Worm (Caenorhabditis elegans) whole organism, L4 larva: ENCODE measurements around the gene csq-1.

Source experiments
- F10B5.3 ChIP-seq: sonication (generic microtip); optimal IDR thresholded peaks from 2 replicates; lab custom pipeline; 2016; ENCODE audit warnings: mild to moderate bottlenecking, missing genetic modification characterization, missing compliant biosample characterization
- F37D6.2 ChIP-seq: sonication (generic microtip); optimal IDR thresholded peaks from 2 replicates; lab custom pipeline; 2016; ENCODE audit warnings: mild to moderate bottlenecking, missing genetic modification characterization, missing compliant biosample characterization
- F49E8.2 ChIP-seq: sonication (generic microtip); optimal IDR thresholded peaks from 2 replicates; lab custom pipeline; 2016; ENCODE audit warnings: missing compliant biosample characterization, mild to moderate bottlenecking, missing genetic modification characterization, borderline replicate concordance
- Y105C5A.15 ChIP-seq: fragments of 200-800 bp; sonication (Bioruptor generic); IDR thresholded peaks from 2 replicates; pipeline ENCODE4 v1.3.6; 2022; ENCODE audit warnings: missing genetic modification characterization, missing compliant biosample characterization
- aha-1 ChIP-seq: fragments of 150-350 bp; peaks from one replicate; lab custom pipeline; 2014; ENCODE audit warnings: missing biosample characterization, missing genetic modification characterization
- ama-1 ChIP-seq: fragments of 150-350 bp; optimal IDR thresholded peaks from 2 replicates; lab custom pipeline; 2014; ENCODE audit warnings: inconsistent platforms, mixed read lengths
- arid-1 ChIP-seq: fragments of 200-800 bp; sonication (Bioruptor generic); conservative IDR thresholded peaks from 2 replicates; pipeline ENCODE4 v1.3.6; 2022; ENCODE audit warnings: missing genetic modification reagents, missing genetic modification characterization, missing compliant biosample characterization
- ceh-44 ChIP-seq: fragments of 200-800 bp; sonication (Bioruptor generic); IDR thresholded peaks from 2 replicates; pipeline ENCODE4 v1.3.6; 2022; ENCODE audit warnings: missing genetic modification reagents, missing genetic modification characterization, missing compliant biosample characterization
- ceh-82 ChIP-seq: sonication (generic microtip); optimal IDR thresholded peaks from 2 replicates; lab custom pipeline; 2017; ENCODE audit warnings: missing biosample characterization, missing genetic modification characterization
- cey-2 ChIP-seq: sonication (generic microtip); optimal IDR thresholded peaks from 3 replicates; lab custom pipeline; 2017; ENCODE audit warnings: missing genetic modification characterization, mild to moderate bottlenecking, missing compliant biosample characterization, antibody characterized with exemption, borderline replicate concordance; ENCODE audit not compliant: insufficient read depth
- ctbp-1 ChIP-seq: fragments of 200-800 bp; sonication (Bioruptor generic); IDR thresholded peaks from 2 replicates; pipeline ENCODE4 v1.3.6; 2022; ENCODE audit warnings: missing genetic modification reagents, missing genetic modification characterization, missing compliant biosample characterization
- daf-16 ChIP-seq, 3 experiments: sonication (generic microtip); optimal IDR thresholded peaks; 2 replicates each; lab custom pipeline; 2016 to 2017; ENCODE audit warnings: missing genetic modification characterization in 3 of 3, missing genetic modification reagents in 3 of 3, mild to moderate bottlenecking in 2 of 3, missing compliant biosample characterization in 2 of 3, missing biosample characterization in 1 of 3, moderate library complexity in 1 of 3
- daf-19 ChIP-seq: fragments of 200-800 bp; sonication (Bioruptor generic); conservative IDR thresholded peaks from 2 replicates; pipeline ENCODE4 v1.3.6; 2022; ENCODE audit warnings: missing genetic modification characterization, missing compliant biosample characterization
- dmd-6 ChIP-seq: fragments of 200-800 bp; sonication (Bioruptor generic); IDR thresholded peaks from 2 replicates; pipeline ENCODE4 v1.3.6; 2022; ENCODE audit warnings: missing genetic modification reagents, missing genetic modification characterization, missing compliant biosample characterization
- dmd-8 ChIP-seq: fragments of 200-800 bp; sonication (Bioruptor generic); IDR thresholded peaks from 2 replicates; pipeline ENCODE4 v1.3.6; 2022; ENCODE audit warnings: missing genetic modification characterization, missing compliant biosample characterization
- dmd-9 ChIP-seq: fragments of 200-800 bp; sonication (Bioruptor generic); IDR thresholded peaks from 2 replicates; pipeline ENCODE4 v1.3.6; 2022; ENCODE audit warnings: missing genetic modification reagents, missing genetic modification characterization, missing compliant biosample characterization
- dve-1 ChIP-seq: sonication (generic microtip); optimal IDR thresholded peaks from 2 replicates; lab custom pipeline; 2017; ENCODE audit warnings: antibody characterized with exemption, mild to moderate bottlenecking, missing genetic modification characterization, missing compliant biosample characterization; ENCODE audit not compliant: insufficient read depth
- egl-43 ChIP-seq: fragments of 200-800 bp; sonication (Bioruptor generic); IDR thresholded peaks from 2 replicates; pipeline ENCODE4 v1.3.6; 2022; ENCODE audit warnings: missing genetic modification reagents, missing genetic modification characterization, missing compliant biosample characterization
- gei-8 ChIP-seq: fragments of 200-800 bp; sonication (Bioruptor generic); optimal IDR thresholded peaks from 2 replicates; lab custom pipeline; 2018; ENCODE audit warnings: mild to moderate bottlenecking, missing genetic modification characterization, missing compliant biosample characterization
- hif-1 ChIP-seq, 2 experiments: sonication (generic microtip); optimal IDR thresholded peaks; 2 replicates each; lab custom pipeline; 2016 to 2017; ENCODE audit warnings: missing compliant biosample characterization in 2 of 2, missing genetic modification characterization in 2 of 2, missing genetic modification reagents in 2 of 2, missing genotype in 2 of 2, mild to moderate bottlenecking in 1 of 2
- hlh-30 ChIP-seq: sonication (generic microtip); optimal IDR thresholded peaks from 2 replicates; lab custom pipeline; 2017; ENCODE audit warnings: antibody characterized with exemption, mild to moderate bottlenecking, missing genetic modification characterization, missing compliant biosample characterization; ENCODE audit not compliant: insufficient read depth
- hmg-1.1 ChIP-seq: fragments of 200-800 bp; sonication (Bioruptor generic); IDR thresholded peaks from 2 replicates; pipeline ENCODE4 v1.3.6; 2022; ENCODE audit warnings: missing genetic modification reagents, missing genetic modification characterization, missing compliant biosample characterization
- lim-7 ChIP-seq: fragments of 200-800 bp; sonication (Bioruptor generic); IDR thresholded peaks from 2 replicates; pipeline ENCODE4 v1.3.6; 2022; ENCODE audit warnings: missing genetic modification characterization, missing compliant biosample characterization
- lin-29 ChIP-seq: fragments of 200-800 bp; sonication (Bioruptor generic); IDR thresholded peaks from 2 replicates; pipeline ENCODE4 v1.3.6; 2022; ENCODE audit warnings: missing genetic modification reagents, missing genetic modification characterization, missing compliant biosample characterization
- lin-38 ChIP-seq: fragments of 200-800 bp; sonication (Bioruptor generic); IDR thresholded peaks from 2 replicates; pipeline ENCODE4 v1.3.6; 2022; ENCODE audit warnings: missing genetic modification reagents, missing genetic modification characterization, missing compliant biosample characterization
- mdl-1 ChIP-seq, 2 experiments: fragments of 150-350 bp in 1 of 2; sonication (generic microtip) in 1 of 2; optimal IDR thresholded peaks; 2 replicates each; lab custom pipeline; 2014 to 2017; ENCODE audit warnings: missing biosample characterization in 2 of 2, missing genetic modification characterization in 2 of 2
- mep-1 ChIP-seq: fragments of 150-350 bp; sonication (generic microtip); optimal IDR thresholded peaks from 3 replicates; lab custom pipeline; 2014; ENCODE audit warnings: missing biosample characterization, missing genetic modification characterization
- mes-2 ChIP-seq: sonication (generic microtip); optimal IDR thresholded peaks from 2 replicates; lab custom pipeline; 2016; ENCODE audit warnings: missing genotype, mild to moderate bottlenecking, missing genetic modification characterization, missing compliant biosample characterization; ENCODE audit not compliant: poor library complexity, severe bottlenecking
- mxl-2 ChIP-seq: fragments of 200-800 bp; sonication (Bioruptor generic); conservative IDR thresholded peaks from 2 replicates; pipeline ENCODE4 v1.3.6; 2022; ENCODE audit warnings: missing genetic modification reagents, missing genetic modification characterization, missing compliant biosample characterization
- mxl-3 ChIP-seq: fragments of 200-800 bp; sonication (Bioruptor generic); optimal IDR thresholded peaks from 2 replicates; lab custom pipeline; 2018; ENCODE audit warnings: mild to moderate bottlenecking, missing genetic modification characterization, missing compliant biosample characterization
- nhr-111 ChIP-seq: fragments of 200-800 bp; sonication (Bioruptor generic); optimal IDR thresholded peaks from 2 replicates; lab custom pipeline; 2018; ENCODE audit warnings: mild to moderate bottlenecking, missing genetic modification characterization, missing compliant biosample characterization
- nhr-28 ChIP-seq: fragments of 150-350 bp; optimal IDR thresholded peaks from 2 replicates; lab custom pipeline; 2014; ENCODE audit warnings: missing biosample characterization, missing genetic modification characterization
- nhr-42 ChIP-seq: fragments of 200-800 bp; sonication (Bioruptor generic); IDR thresholded peaks from 2 replicates; pipeline ENCODE4 v1.3.6; 2022; ENCODE audit warnings: missing genetic modification characterization, missing compliant biosample characterization
- nhr-76 ChIP-seq: fragments of 150-350 bp; optimal IDR thresholded peaks from 2 replicates; lab custom pipeline; 2014; ENCODE audit warnings: missing biosample characterization, missing genetic modification characterization
- pqm-1 ChIP-seq: sonication (generic microtip); optimal IDR thresholded peaks from 2 replicates; lab custom pipeline; 2017; ENCODE audit warnings: missing biosample characterization, missing genetic modification characterization
- rbr-2 ChIP-seq: sonication (generic microtip); optimal IDR thresholded peaks from 2 replicates; lab custom pipeline; 2016; ENCODE audit warnings: missing genotype, missing genetic modification characterization, missing compliant biosample characterization
- saeg-2 ChIP-seq: fragments of 200-800 bp; sonication (Bioruptor generic); IDR thresholded peaks from 2 replicates; pipeline ENCODE4 v1.3.6; 2022; ENCODE audit warnings: missing genetic modification reagents, missing genetic modification characterization, missing compliant biosample characterization
- snpc-1.2 ChIP-seq: fragments of 200-800 bp; sonication (Bioruptor generic); IDR thresholded peaks from 2 replicates; pipeline ENCODE4 v1.3.6; 2022; ENCODE audit warnings: missing genetic modification reagents, missing genetic modification characterization, missing compliant biosample characterization
- spr-3 ChIP-seq: fragments of 200-800 bp; sonication (Bioruptor generic); optimal IDR thresholded peaks from 2 replicates; lab custom pipeline; 2018; ENCODE audit warnings: mild to moderate bottlenecking, missing genetic modification characterization, missing compliant biosample characterization
- unc-62 ChIP-seq, 3 experiments: fragments of 150-350 bp in 1 of 3; sonication (generic microtip); optimal IDR thresholded peaks in 2 of 3; peaks in 1 of 3; 1 replicate in 1 of 3; 2 replicates in 2 of 3; lab custom pipeline; 2014 to 2017; ENCODE audit warnings: missing biosample characterization in 3 of 3, missing genetic modification characterization in 3 of 3, missing genetic modification reagents in 3 of 3, missing genotype in 1 of 3
- vab-7 ChIP-seq: fragments of 200-800 bp; sonication (Bioruptor generic); IDR thresholded peaks from 2 replicates; pipeline ENCODE4 v1.3.6; 2022; ENCODE audit warnings: missing genetic modification reagents, missing genetic modification characterization, missing compliant biosample characterization
- zfp-3 ChIP-seq: fragments of 200-800 bp; sonication (Bioruptor generic); conservative IDR thresholded peaks from 2 replicates; pipeline ENCODE4 v1.3.6; 2022; ENCODE audit warnings: missing genetic modification reagents, missing genetic modification characterization, missing compliant biosample characterization
- zip-2 ChIP-seq: fragments of 150-350 bp; optimal IDR thresholded peaks from 2 replicates; lab custom pipeline; 2014; ENCODE audit warnings: missing biosample characterization, missing genetic modification characterization

The csq-1 gene

ce11 chrX:14701490-14701889 is 16.8 kb downstream of the csq-1 start, which contains the start of gene F40E10.5:
Gene F40E10.5 (plus strand): TSS chrX:14701790.
- TF ChIP-seq spr-3 (GFP tag; lab: Kevin White, UChicago) (no peak), aha-1 (tag; lab: Kevin White, UChicago) (peak; percentile 38), nhr-28 (tag; lab: Kevin White, UChicago) (no peak), F10B5.3 (no peak), egl-43 (0 out of 2 replicates have a peak, but pooled peaks have one; percentile 32)

- TF ChIP-seq egl-43 (peak; percentile 14; the same call in 1 of the 2 replicates), F49E8.2 (no peak), aha-1 (tag; lab: Kevin White, UChicago) (peak; percentile 28)
Measured at ce11 chrX:14704933-14705332, 20.3 kb downstream of the csq-1 start.

- TF ChIP-seq lim-7 (no peak), dve-1 (tag; lab: Kevin White, UChicago) (peak; percentile 75), zip-2 (tag; lab: Kevin White, UChicago) (no peak), nhr-111 (GFP tag; lab: Kevin White, UChicago) (no peak), hlh-30 (tag; lab: Kevin White, UChicago) (peak; percentile 40), ama-1 (lab: Kevin White, UChicago) (no peak), zfp-3 (GFP tag; lab: Robert Waterston, UW) (0 out of 2 replicates have a peak, but pooled peaks have one; percentile 22), nhr-42 (GFP tag; lab: Robert Waterston, UW) (no peak), vab-7 (GFP tag; lab: Robert Waterston, UW) (0 out of 2 replicates have a peak, but pooled peaks have one; percentile 11), F37D6.2 (tag; lab: Kevin White, UChicago) (no peak), dmd-6 (GFP tag; lab: Robert Waterston, UW) (peak; percentile 97), Y105C5A.15 (GFP tag; lab: Robert Waterston, UW) (no peak), lin-38 (GFP tag; lab: Robert Waterston, UW) (peak; percentile 49), mxl-2 (GFP tag; lab: Robert Waterston, UW) (no peak), aha-1 (tag; lab: Kevin White, UChicago) (peak; percentile 91), cey-2 (tag; lab: Kevin White, UChicago) (no peak), dmd-9 (GFP tag; lab: Robert Waterston, UW) (no peak), dmd-8 (GFP tag; lab: Robert Waterston, UW) (no peak), unc-62 (GFP tag; optimal IDR thresholded peaks at IDR 0.05 in 1 of 2; lab: Kevin White, UChicago) (peak; percentile 70 to 92), unc-62 (tag; optimal IDR thresholded peaks at IDR 0.05; lab: Kevin White, UChicago) (no peak), ceh-44 (GFP tag; lab: Robert Waterston, UW) (no peak), mdl-1 (tag; optimal IDR thresholded peaks at IDR 0.05; lab: Kevin White, UChicago) (peak in 1 of 2 experiments; percentile 24), mes-2 (tag; lab: Kevin White, UChicago) (peak; percentile 0), ceh-82 (tag; lab: Kevin White, UChicago) (no peak), lin-29 (GFP tag; lab: Robert Waterston, UW) (no peak), F49E8.2 (no peak), daf-19 (GFP tag; lab: Robert Waterston, UW) (no peak), nhr-28 (tag; lab: Kevin White, UChicago) (peak; percentile 44), hif-1 (tag; optimal IDR thresholded peaks at IDR 0.05; lab: Kevin White, UChicago) (peak in 1 of 2 experiments; percentile 20), arid-1 (no peak), mep-1 (tag; lab: Kevin White, UChicago) (peak; percentile 43), mxl-3 (peak; percentile 29), nhr-76 (tag; lab: Kevin White, UChicago) (peak; percentile 2), ctbp-1 (GFP tag; lab: Robert Waterston, UW) (no peak), snpc-1.2 (GFP tag; lab: Robert Waterston, UW) (no peak), gei-8 (GFP tag; lab: Kevin White, UChicago) (no peak), rbr-2 (tag; lab: Kevin White, UChicago) (no peak), saeg-2 (GFP tag; lab: Robert Waterston, UW) (no peak), daf-16 (GFP tag; optimal IDR thresholded peaks at IDR 0.05; lab: Kevin White, UChicago) (peak in 1 of 2 experiments; percentile 90), daf-16 (tag; optimal IDR thresholded peaks at IDR 0.05; lab: Kevin White, UChicago) (peak; percentile 94), hmg-1.1 (GFP tag; lab: Robert Waterston, UW) (0 out of 2 replicates have a peak, but pooled peaks have one; percentile 9), pqm-1 (tag; lab: Kevin White, UChicago) (peak; percentile 9)
Measured at ce11 chrX:14706698-14707285, 22.1 kb downstream of the csq-1 start, which contains the start of gene tmem-184. Gene tmem-184 (minus strand): TSS chrX:14706861.
